1 fruit fly cellular context compared by ENCODE assay signal in the genomic region with DNA sequence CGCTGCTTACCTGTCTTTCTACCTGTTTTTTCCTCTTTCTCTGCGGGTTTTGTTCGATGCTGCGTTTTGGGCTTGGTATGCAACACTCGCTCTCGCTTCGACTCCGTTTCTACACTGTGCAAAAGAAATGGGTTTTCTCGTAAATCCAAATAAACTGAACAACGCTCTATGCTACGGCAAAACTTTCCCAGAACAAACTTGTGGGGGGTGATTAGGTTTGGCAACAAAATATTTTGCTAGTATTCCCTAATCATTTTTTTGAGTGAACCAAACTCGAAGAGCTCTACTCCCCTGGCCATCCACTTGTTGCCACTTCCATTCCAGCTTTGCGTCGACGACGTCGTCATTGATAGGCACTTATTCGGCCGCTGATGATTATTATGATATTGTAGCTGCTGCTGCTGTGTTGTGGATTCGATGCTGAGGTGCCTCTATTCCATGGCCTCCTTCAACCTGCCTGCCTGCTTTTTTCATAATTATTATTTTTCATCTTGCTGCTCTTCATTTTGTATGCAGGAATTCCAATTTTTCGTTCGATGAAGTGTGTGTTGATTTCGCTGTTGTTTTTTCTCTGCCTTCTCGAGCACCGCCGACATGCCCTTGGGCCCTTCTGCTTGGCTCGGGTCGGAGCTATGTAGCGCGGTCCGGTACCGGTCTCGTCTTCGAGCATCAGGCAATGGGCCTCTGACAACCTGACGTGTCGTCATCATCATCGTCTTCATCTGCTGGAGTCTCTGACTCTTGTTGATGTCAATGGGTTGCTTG.
TF ChIP-seq lines count a peak whose summit lies in the region.

No protein-coding gene starts in this region.

TF ChIP-seq in whole organism, embryonic, 481 proteins besides CTCF, POLR2A, EP300 and RAD21 (continued from another document and continues in another):
- TF ChIP-seq ci (GFP tag; IDR thresholded peaks at IDR 0.05; lab: Robert Waterston, UW): peak; percentile 96
- peak; percentile 90 for TF ChIP-seq CG18262 (tag; optimal IDR thresholded peaks at IDR 0.05; lab: Kevin White, UChicago)
- no peak for TF ChIP-seq CG10147 (GFP tag; optimal IDR thresholded peaks at IDR 0.05; lab: Kevin White, UChicago)
- peak; percentile 86 for TF ChIP-seq gcm (GFP tag; optimal IDR thresholded peaks at IDR 0.05; lab: Kevin White, UChicago)
- peak; percentile 70 for TF ChIP-seq ssp (GFP tag; IDR thresholded peaks at IDR 0.05; lab: Robert Waterston, UW)
- TF ChIP-seq gem (tag; optimal IDR thresholded peaks at IDR 0.05; lab: Kevin White, UChicago): no peak
- TF ChIP-seq CG3163 (GFP tag; optimal IDR thresholded peaks at IDR 0.05; lab: Kevin White, UChicago): peak; percentile 63
- peak; percentile 87 for TF ChIP-seq CG31441 (GFP tag; IDR thresholded peaks at IDR 0.05; lab: Robert Waterston, UW)
- TF ChIP-seq CG34422 (GFP tag; IDR thresholded peaks at IDR 0.05; lab: Robert Waterston, UW): peak; percentile 87
- 0 out of 2 replicates have a peak, but pooled peaks have one; percentile 23 for TF ChIP-seq CG17612 (GFP tag; IDR thresholded peaks at IDR 0.05; lab: Robert Waterston, UW)
- TF ChIP-seq pzg (GFP tag; optimal IDR thresholded peaks at IDR 0.05; lab: Kevin White, UChicago): no peak
- peak; percentile 98 for TF ChIP-seq sens (GFP tag; lab: Kevin White, UChicago)
- TF ChIP-seq onecut (GFP tag; IDR thresholded peaks at IDR 0.05; lab: Robert Waterston, UW): peak; percentile 80
- TF ChIP-seq CG13296 (GFP tag; optimal IDR thresholded peaks at IDR 0.05; lab: Kevin White, UChicago): no peak
- peak; percentile 77 for TF ChIP-seq her (GFP tag; optimal IDR thresholded peaks at IDR 0.05; lab: Kevin White, UChicago)
- TF ChIP-seq CG14965 (GFP tag; optimal IDR thresholded peaks at IDR 0.05; lab: Kevin White, UChicago; ENCODE audit: borderline replicate concordance): peak; percentile 12
- peak in 1 of 2 experiments; percentile 68 for TF ChIP-seq Hr51 (GFP tag; optimal IDR thresholded peaks at IDR 0.05; lab: Kevin White, UChicago)
- TF ChIP-seq CG18599 (GFP tag; optimal IDR thresholded peaks at IDR 0.05; lab: Kevin White, UChicago): peak; percentile 69
- TF ChIP-seq pros (GFP tag; optimal IDR thresholded peaks at IDR 0.05; lab: Kevin White, UChicago): peak; percentile 79
- TF ChIP-seq Dfd (GFP tag; optimal IDR thresholded peaks at IDR 0.05; lab: Kevin White, UChicago): no peak
- TF ChIP-seq crc (GFP tag; optimal IDR thresholded peaks at IDR 0.05; lab: Kevin White, UChicago): peak; percentile 57
- peak; percentile 23 for TF ChIP-seq CG3838 (GFP tag; optimal IDR thresholded peaks at IDR 0.05; lab: Kevin White, UChicago)
- TF ChIP-seq Meics (GFP tag; optimal IDR thresholded peaks at IDR 0.05; lab: Kevin White, UChicago): peak; percentile 37
- TF ChIP-seq CG13775 (GFP tag; optimal IDR thresholded peaks at IDR 0.05; lab: Kevin White, UChicago): peak; percentile 59
- peak; percentile 80 for TF ChIP-seq CG6813 (GFP tag; optimal IDR thresholded peaks at IDR 0.05; lab: Kevin White, UChicago)
- peak; percentile 27; the same call in 1 of the 2 replicates for TF ChIP-seq CG9215 (GFP tag; IDR thresholded peaks at IDR 0.05; lab: Robert Waterston, UW)
- TF ChIP-seq hkb (optimal IDR thresholded peaks at IDR 0.05; lab: Kevin White, UChicago): no peak
- peak; percentile 88 for TF ChIP-seq hkb (GFP tag; IDR thresholded peaks at IDR 0.05; lab: Robert Waterston, UW)
- peak; percentile 42 for TF ChIP-seq CrebB (tag; optimal IDR thresholded peaks at IDR 0.05; lab: Kevin White, UChicago)
- no peak for TF ChIP-seq CG6683 (GFP tag; optimal IDR thresholded peaks at IDR 0.05; lab: Kevin White, UChicago)
- peak; percentile 88 to 89 for TF ChIP-seq bsh (GFP tag; optimal IDR thresholded peaks at IDR 0.05; lab: Kevin White, UChicago)
- TF ChIP-seq TFAM (GFP tag; optimal IDR thresholded peaks at IDR 0.05; lab: Kevin White, UChicago): peak; percentile 12
- TF ChIP-seq Xrp1 (GFP tag; IDR thresholded peaks at IDR 0.05; lab: Robert Waterston, UW): peak; percentile 93
- TF ChIP-seq luna (GFP tag; optimal IDR thresholded peaks at IDR 0.05; lab: Kevin White, UChicago): no peak
- peak; percentile 87 for TF ChIP-seq tin (GFP tag; optimal IDR thresholded peaks at IDR 0.05; lab: Kevin White, UChicago)
- TF ChIP-seq CG34376 (GFP tag; optimal IDR thresholded peaks at IDR 0.05; lab: Kevin White, UChicago): no peak
- TF ChIP-seq MESR4 (GFP tag; optimal IDR thresholded peaks at IDR 0.05; lab: Kevin White, UChicago): peak; percentile 24
- TF ChIP-seq B-H1 (GFP tag; IDR thresholded peaks at IDR 0.05; lab: Robert Waterston, UW): peak; percentile 64; the same call in 2 of the 3 replicates
- peak; percentile 77 for TF ChIP-seq wor (GFP tag; IDR thresholded peaks at IDR 0.05; lab: Robert Waterston, UW)
- peak; percentile 71 for TF ChIP-seq CG9876 (GFP tag; optimal IDR thresholded peaks at IDR 0.05; lab: Kevin White, UChicago)
- TF ChIP-seq Chrac-16 (GFP tag; optimal IDR thresholded peaks at IDR 0.05; lab: Kevin White, UChicago): peak; percentile 84
- peak in 1 of 2 experiments; percentile 28 for TF ChIP-seq crp (GFP tag; optimal IDR thresholded peaks at IDR 0.05; lab: Kevin White, UChicago)
- TF ChIP-seq CG11398 (GFP tag; optimal IDR thresholded peaks at IDR 0.05; lab: Kevin White, UChicago): peak; percentile 64
- peak; percentile 82 for TF ChIP-seq Camta (GFP tag; optimal IDR thresholded peaks at IDR 0.05; lab: Kevin White, UChicago)
- no peak for TF ChIP-seq nau (GFP tag; optimal IDR thresholded peaks at IDR 0.05; lab: Kevin White, UChicago)
- TF ChIP-seq CG42726 (GFP tag; IDR thresholded peaks at IDR 0.05; lab: Robert Waterston, UW; ENCODE audit: partially characterized antibody): no peak
- TF ChIP-seq CG11504 (tag; optimal IDR thresholded peaks at IDR 0.05; lab: Kevin White, UChicago): no peak
- TF ChIP-seq Nf-YA (GFP tag; IDR thresholded peaks at IDR 0.05; lab: Robert Waterston, UW): peak; percentile 71
- no peak for TF ChIP-seq CG13287 (GFP tag; IDR thresholded peaks at IDR 0.05; lab: Robert Waterston, UW; ENCODE audit: partially characterized antibody)
- peak; percentile 86 for TF ChIP-seq stc (GFP tag; IDR thresholded peaks at IDR 0.05; lab: Robert Waterston, UW)
- TF ChIP-seq oc (tag; optimal IDR thresholded peaks at IDR 0.05; lab: Kevin White, UChicago): peak; percentile 85
- TF ChIP-seq CG6689 (GFP tag; IDR thresholded peaks at IDR 0.05; lab: Robert Waterston, UW): peak; percentile 88
- peak in 1 of 3 experiments; percentile 82 for TF ChIP-seq lola (GFP tag; optimal IDR thresholded peaks at IDR 0.05; lab: Kevin White, UChicago)
- no peak for TF ChIP-seq br (optimal IDR thresholded peaks at IDR 0.05; lab: Kevin White, UChicago)
- TF ChIP-seq CG2120 (GFP tag; optimal IDR thresholded peaks at IDR 0.05; lab: Kevin White, UChicago): no peak
- TF ChIP-seq CG32767 (GFP tag; IDR thresholded peaks at IDR 0.05; lab: Robert Waterston, UW): peak; percentile 73; the same call in 1 of the 2 replicates
- TF ChIP-seq Hr39 (optimal IDR thresholded peaks at IDR 0.05; lab: Kevin White, UChicago): no peak
- TF ChIP-seq GATAe (GFP tag; conservative IDR thresholded peaks at IDR 0.05; lab: Robert Waterston, UW): no peak
- peak; percentile 87 for TF ChIP-seq ATbp (GFP tag; optimal IDR thresholded peaks at IDR 0.05; lab: Kevin White, UChicago)
- peak; percentile 79 for TF ChIP-seq E2f1 (GFP tag; IDR thresholded peaks at IDR 0.05; lab: Robert Waterston, UW)
- TF ChIP-seq Ssrp (tag; optimal IDR thresholded peaks at IDR 0.05; lab: Kevin White, UChicago): peak; percentile 76
- peak; percentile 63 for TF ChIP-seq CG15479 (GFP tag; optimal IDR thresholded peaks at IDR 0.05; lab: Kevin White, UChicago)
- TF ChIP-seq chinmo (GFP tag; IDR thresholded peaks at IDR 0.05; lab: Robert Waterston, UW; ENCODE audit: partially characterized antibody): peak; percentile 82; the same call in 2 of the 4 replicates
- TF ChIP-seq cas (GFP tag; IDR thresholded peaks at IDR 0.05; lab: Robert Waterston, UW): no peak
- peak; percentile 78 for TF ChIP-seq CHES-1-like (GFP tag; optimal IDR thresholded peaks at IDR 0.05; lab: Kevin White, UChicago)
- peak; percentile 73 for TF ChIP-seq CG12071 (GFP tag; optimal IDR thresholded peaks at IDR 0.05; lab: Kevin White, UChicago)
- peak; percentile 78 for TF ChIP-seq Six4 (GFP tag; optimal IDR thresholded peaks at IDR 0.05; lab: Kevin White, UChicago)
- peak; percentile 81 for TF ChIP-seq CG2202 (tag; optimal IDR thresholded peaks at IDR 0.05; lab: Kevin White, UChicago)
- peak; percentile 57; the same call in 1 of the 2 replicates for TF ChIP-seq CG14014 (GFP tag; IDR thresholded peaks at IDR 0.05; lab: Robert Waterston, UW)
- peak; percentile 73 for TF ChIP-seq nerfin-1 (tag; optimal IDR thresholded peaks at IDR 0.05; lab: Kevin White, UChicago)
- TF ChIP-seq Kr (GFP tag; optimal IDR thresholded peaks at IDR 0.05; lab: Kevin White, UChicago): no peak
- TF ChIP-seq peb (GFP tag; IDR thresholded peaks at IDR 0.05; lab: Robert Waterston, UW): peak; percentile 82
- peak; percentile 42 for TF ChIP-seq CG6654 (GFP tag; optimal IDR thresholded peaks at IDR 0.05; lab: Kevin White, UChicago)
- TF ChIP-seq CG4707 (GFP tag; optimal IDR thresholded peaks at IDR 0.05; lab: Kevin White, UChicago): peak; percentile 67
- TF ChIP-seq CG11456 (GFP tag; IDR thresholded peaks at IDR 0.05; lab: Robert Waterston, UW): 0 out of 3 replicates have a peak, but pooled peaks have one; percentile 56
- no peak for TF ChIP-seq ash1 (GFP tag; optimal IDR thresholded peaks at IDR 0.05; lab: Kevin White, UChicago)
- peak; percentile 79 for TF ChIP-seq dati (GFP tag; IDR thresholded peaks at IDR 0.05; lab: Robert Waterston, UW)
- peak; percentile 52; the same call in 1 of the 2 replicates for TF ChIP-seq slbo (GFP tag; IDR thresholded peaks at IDR 0.05; lab: Robert Waterston, UW)
- TF ChIP-seq zen2 (GFP tag; IDR thresholded peaks at IDR 0.05; lab: Robert Waterston, UW; ENCODE audit: partially characterized antibody): no peak
- no peak for TF ChIP-seq ham (GFP tag; IDR thresholded peaks at IDR 0.05; lab: Robert Waterston, UW)
- peak in 1 of 2 experiments; percentile 33 for TF ChIP-seq Eip74EF (GFP tag; optimal IDR thresholded peaks at IDR 0.05; lab: Kevin White, UChicago)
- peak; percentile 67 for TF ChIP-seq CG33213 (GFP tag; optimal IDR thresholded peaks at IDR 0.05; lab: Kevin White, UChicago)
- TF ChIP-seq Drgx (GFP tag; IDR thresholded peaks at IDR 0.05; lab: Robert Waterston, UW): peak; percentile 91
- TF ChIP-seq emc (GFP tag; optimal IDR thresholded peaks at IDR 0.05; lab: Kevin White, UChicago): peak; percentile 53
- TF ChIP-seq YL-1 (GFP tag; optimal IDR thresholded peaks at IDR 0.05; lab: Kevin White, UChicago): no peak
- TF ChIP-seq Gsc (GFP tag; IDR thresholded peaks at IDR 0.05; lab: Robert Waterston, UW): peak; percentile 82
- peak; percentile 58 for TF ChIP-seq CG3065 (GFP tag; optimal IDR thresholded peaks at IDR 0.05; lab: Kevin White, UChicago)
- peak; percentile 56 for TF ChIP-seq odd (GFP tag; optimal IDR thresholded peaks at IDR 0.05; lab: Kevin White, UChicago)
- no peak for TF ChIP-seq cg (GFP tag; optimal IDR thresholded peaks at IDR 0.05; lab: Kevin White, UChicago)
- TF ChIP-seq E2f2 (GFP tag; IDR thresholded peaks at IDR 0.05; lab: Robert Waterston, UW): peak; percentile 62
- TF ChIP-seq CG12236 (GFP tag; optimal IDR thresholded peaks at IDR 0.05; lab: Kevin White, UChicago): peak; percentile 91
- TF ChIP-seq da (GFP tag; optimal IDR thresholded peaks at IDR 0.05; lab: Kevin White, UChicago): no peak
- peak; percentile 8 for TF ChIP-seq HmgZ (tag; optimal IDR thresholded peaks at IDR 0.05; lab: Kevin White, UChicago)
- TF ChIP-seq CG11093 (GFP tag; IDR thresholded peaks at IDR 0.05; lab: Robert Waterston, UW): peak; percentile 81
- TF ChIP-seq Atf-2 (GFP tag; optimal IDR thresholded peaks at IDR 0.05; lab: Kevin White, UChicago): peak; percentile 85
- peak; percentile 79 for TF ChIP-seq CG10209 (GFP tag; optimal IDR thresholded peaks at IDR 0.05; lab: Kevin White, UChicago)
- peak; percentile 83 for TF ChIP-seq trem (tag; optimal IDR thresholded peaks at IDR 0.05; lab: Kevin White, UChicago)
- TF ChIP-seq aop (GFP tag; IDR thresholded peaks at IDR 0.05; lab: Robert Waterston, UW): peak; percentile 74
- TF ChIP-seq fd102C (GFP tag; optimal IDR thresholded peaks at IDR 0.05; lab: Kevin White, UChicago): peak; percentile 68
- peak; percentile 89 for TF ChIP-seq sisA (GFP tag; IDR thresholded peaks at IDR 0.05; lab: Robert Waterston, UW)
- TF ChIP-seq CG9437 (GFP tag; optimal IDR thresholded peaks at IDR 0.05; lab: Kevin White, UChicago): peak; percentile 38
- TF ChIP-seq ab (GFP tag; optimal IDR thresholded peaks at IDR 0.05; lab: Kevin White, UChicago): peak; percentile 70
- peak; percentile 56; the same call in 1 of the 2 replicates for TF ChIP-seq sob (GFP tag; IDR thresholded peaks at IDR 0.05; lab: Robert Waterston, UW)
- peak in 1 of 2 experiments; percentile 33 for TF ChIP-seq Hr78 (GFP tag; optimal IDR thresholded peaks at IDR 0.05; lab: Kevin White, UChicago)
- no peak for TF ChIP-seq Bteb2 (GFP tag; optimal IDR thresholded peaks at IDR 0.05; lab: Kevin White, UChicago)
- peak; percentile 84; the same call in 3 of the 4 replicates for TF ChIP-seq Gug (GFP tag; IDR thresholded peaks at IDR 0.05; lab: Robert Waterston, UW)
- TF ChIP-seq phol (tag; optimal IDR thresholded peaks at IDR 0.05; lab: Kevin White, UChicago): peak; percentile 88
- TF ChIP-seq C15 (GFP tag; IDR thresholded peaks at IDR 0.05; lab: Robert Waterston, UW): no peak
- TF ChIP-seq h (optimal IDR thresholded peaks at IDR 0.05; lab: Kevin White, UChicago): no peak
- peak; percentile 85 for TF ChIP-seq CG9609 (GFP tag; optimal IDR thresholded peaks at IDR 0.05; lab: Kevin White, UChicago)
- peak; percentile 36 for TF ChIP-seq CG12744 (GFP tag; optimal IDR thresholded peaks at IDR 0.05; lab: Kevin White, UChicago)
- peak; percentile 83 for TF ChIP-seq CG4404 (GFP tag; IDR thresholded peaks at IDR 0.05; lab: Robert Waterston, UW)
- peak; percentile 29 for TF ChIP-seq CG15073 (GFP tag; optimal IDR thresholded peaks at IDR 0.05; lab: Kevin White, UChicago)
- TF ChIP-seq cwo (GFP tag; optimal IDR thresholded peaks at IDR 0.05; lab: Kevin White, UChicago): peak; percentile 44
- peak; percentile 42; the same call in 1 of the 2 replicates for TF ChIP-seq CG7372 (GFP tag; IDR thresholded peaks at IDR 0.05; lab: Robert Waterston, UW)
- TF ChIP-seq CG14050 (GFP tag; IDR thresholded peaks at IDR 0.05; lab: Robert Waterston, UW): peak; percentile 68; the same call in 2 of the 3 replicates
- TF ChIP-seq mld (GFP tag; IDR thresholded peaks at IDR 0.05; lab: Robert Waterston, UW; ENCODE audit: partially characterized antibody): no peak
- peak; percentile 78 for TF ChIP-seq CG16815 (GFP tag; optimal IDR thresholded peaks at IDR 0.05; lab: Kevin White, UChicago)
- TF ChIP-seq sug (tag; optimal IDR thresholded peaks at IDR 0.05; lab: Kevin White, UChicago): no peak
- peak; percentile 83 for TF ChIP-seq ranshi (GFP tag; IDR thresholded peaks at IDR 0.05; lab: Robert Waterston, UW)
